Fruit fly (Drosophila melanogaster) whole organism, embryonic: ENCODE data around the gene arx.
A peak's percentile ranks its signal among the peaks of the same experiment; 100 is the strongest.

ENCODE experiments used
- B-H2 ChIP-seq: fragments of 200-800 bp; sonication (Bioruptor generic); optimal IDR thresholded peaks from 2 replicates; lab custom pipeline; 2018; ENCODE audit warnings: missing biosample characterization, mild to moderate bottlenecking, missing genetic modification characterization
- BtbVII ChIP-seq: fragments of 200-800 bp; sonication (Bioruptor generic); optimal IDR thresholded peaks from 3 replicates; lab custom pipeline; 2017; ENCODE audit warnings: missing biosample characterization, mild to moderate bottlenecking, missing genetic modification characterization
- CG11398 ChIP-seq: fragments of 200-800 bp; sonication (Bioruptor generic); optimal IDR thresholded peaks from 2 replicates; lab custom pipeline; 2016; ENCODE audit warnings: missing biosample characterization, missing genetic modification characterization
- CG11456 ChIP-seq: fragments of 200-800 bp; sonication (Bioruptor generic); IDR thresholded peaks from 3 replicates; pipeline ENCODE4 v1.3.6; 2022; ENCODE audit warnings: missing biosample characterization, missing genetic modification characterization
- CG11723 ChIP-seq: fragments of 200-800 bp; sonication (Bioruptor generic); optimal IDR thresholded peaks from 2 replicates; lab custom pipeline; 2017; ENCODE audit warnings: missing biosample characterization, mild to moderate bottlenecking, missing genetic modification characterization
- CG15601 ChIP-seq: fragments of 200-800 bp; sonication (Bioruptor generic); optimal IDR thresholded peaks from 3 replicates; lab custom pipeline; 2019; ENCODE audit warnings: missing biosample characterization, mild to moderate bottlenecking, missing genetic modification characterization, moderate library complexity
- CG17361 ChIP-seq: fragments of 200-800 bp; sonication (Bioruptor generic); IDR thresholded peaks from 3 replicates; pipeline ENCODE4 v1.3.6; 2022; ENCODE audit warnings: missing biosample characterization, missing genetic modification characterization
- CG18764 ChIP-seq: fragments of 200-800 bp; sonication (Bioruptor generic); optimal IDR thresholded peaks from 3 replicates; lab custom pipeline; 2016; ENCODE audit warnings: missing biosample characterization, missing genetic modification characterization
- CG33213 ChIP-seq: fragments of 200-800 bp; sonication (Bioruptor generic); optimal IDR thresholded peaks from 3 replicates; lab custom pipeline; 2016; ENCODE audit warnings: missing biosample characterization, missing genetic modification characterization
- CG4617 ChIP-seq: fragments of 200-800 bp; sonication (Bioruptor generic); optimal IDR thresholded peaks from 3 replicates; lab custom pipeline; 2016; ENCODE audit warnings: missing biosample characterization, missing genetic modification characterization, borderline replicate concordance
- CG4730 ChIP-seq: fragments of 200-800 bp; sonication (Bioruptor generic); IDR thresholded peaks from 2 replicates; pipeline ENCODE4 v1.3.6; 2022; ENCODE audit warnings: missing biosample characterization, missing genetic modification characterization
- CG5953 ChIP-seq: fragments of 200-800 bp; sonication (Bioruptor generic); IDR thresholded peaks from 2 replicates; pipeline ENCODE4 v1.3.6; 2022; ENCODE audit warnings: missing biosample characterization, missing genetic modification characterization
- CG6272 ChIP-seq: fragments of 200-800 bp; sonication (Bioruptor generic); IDR thresholded peaks from 2 replicates; pipeline ENCODE4 v1.3.6; 2022; ENCODE audit warnings: missing biosample characterization, missing genetic modification characterization
- CG6683 ChIP-seq: fragments of 200-800 bp; sonication (Bioruptor generic); optimal IDR thresholded peaks from 2 replicates; lab custom pipeline; 2017; ENCODE audit warnings: missing biosample characterization, mild to moderate bottlenecking, missing genetic modification characterization, missing genetic modification reagents
- CG7786 ChIP-seq: fragments of 200-800 bp; sonication (Bioruptor generic); optimal IDR thresholded peaks from 2 replicates; lab custom pipeline; 2016; ENCODE audit warnings: missing biosample characterization, missing genetic modification characterization
- CG8944 ChIP-seq: fragments of 200-800 bp; sonication (Bioruptor generic); optimal IDR thresholded peaks from 3 replicates; lab custom pipeline; 2016; ENCODE audit warnings: missing biosample characterization, missing genetic modification characterization
- Chrac-16 ChIP-seq: fragments of 200-800 bp; sonication (Bioruptor generic); optimal IDR thresholded peaks from 3 replicates; lab custom pipeline; 2016; ENCODE audit warnings: missing biosample characterization, missing genetic modification characterization
- Eip74EF ChIP-seq, 2 experiments: fragments of 200-800 bp in 1 of 2; fragments of >200 bp in 1 of 2; sonication (Bioruptor generic) in 1 of 2; optimal IDR thresholded peaks; 2 replicates each; lab custom pipeline; 2017 to 2019; ENCODE audit warnings: missing biosample characterization in 2 of 2, missing genetic modification characterization in 2 of 2, mild to moderate bottlenecking in 1 of 2, moderate library complexity in 1 of 2
- Ets97D ChIP-seq: fragments of 200-800 bp; sonication (Bioruptor generic); optimal IDR thresholded peaks from 3 replicates; lab custom pipeline; 2016; ENCODE audit warnings: missing biosample characterization, missing genetic modification characterization
- GATAe ChIP-seq: fragments of 200-800 bp; sonication (Bioruptor generic); conservative IDR thresholded peaks from 2 replicates; pipeline ENCODE4 v1.3.6; 2022; ENCODE audit warnings: missing biosample characterization, missing genetic modification characterization
- HLH3B ChIP-seq: fragments of 200-800 bp; sonication (Bioruptor generic); IDR thresholded peaks from 2 replicates; pipeline ENCODE4 v1.3.6; 2022; ENCODE audit warnings: missing biosample characterization, missing genetic modification characterization
- HLH4C ChIP-seq: fragments of 200-800 bp; sonication (Bioruptor generic); IDR thresholded peaks from 3 replicates; pipeline ENCODE4 v1.3.6; 2022; ENCODE audit warnings: missing biosample characterization, missing genetic modification characterization; ENCODE audit not compliant: partially characterized antibody
- Hr39 ChIP-seq: fragments of >200 bp; optimal IDR thresholded peaks from 2 replicates; lab custom pipeline; 2017
- Lhr ChIP-seq: fragments of 200-800 bp; sonication (Bioruptor generic); optimal IDR thresholded peaks from 3 replicates; lab custom pipeline; 2017; ENCODE audit warnings: mild to moderate bottlenecking, missing biosample characterization, missing genetic modification reagents, missing genetic modification characterization
- Lim3 ChIP-seq: fragments of 200-800 bp; sonication (Bioruptor generic); IDR thresholded peaks from 2 replicates; pipeline ENCODE4 v1.3.6; 2022; ENCODE audit warnings: missing biosample characterization, missing genetic modification characterization
- MBD-R2 ChIP-seq: fragments of 200-800 bp; sonication (Bioruptor generic); IDR thresholded peaks from 2 replicates; pipeline ENCODE4 v1.3.6; 2022; ENCODE audit warnings: missing biosample characterization, missing genetic modification characterization
- MTF-1 ChIP-seq: fragments of 200-800 bp; sonication (Bioruptor generic); optimal IDR thresholded peaks from 2 replicates; lab custom pipeline; 2018; ENCODE audit warnings: missing biosample characterization, mild to moderate bottlenecking, missing genetic modification characterization, borderline replicate concordance
- Mad ChIP-seq: fragments of 200-800 bp; sonication (Bioruptor generic); optimal IDR thresholded peaks from 2 replicates; lab custom pipeline; 2016; ENCODE audit warnings: missing biosample characterization, missing genetic modification characterization
- Mes4 ChIP-seq: fragments of 200-800 bp; sonication (Bioruptor generic); optimal IDR thresholded peaks from 2 replicates; lab custom pipeline; 2016; ENCODE audit warnings: missing biosample characterization, missing genetic modification characterization
- Neu2 ChIP-seq: fragments of 200-800 bp; sonication (Bioruptor generic); optimal IDR thresholded peaks from 3 replicates; lab custom pipeline; 2016; ENCODE audit warnings: missing biosample characterization, missing genetic modification characterization, borderline replicate concordance
- Spps ChIP-seq: fragments of 200-800 bp; sonication (Bioruptor generic); optimal IDR thresholded peaks from 2 replicates; lab custom pipeline; 2018; ENCODE audit warnings: missing biosample characterization, mild to moderate bottlenecking, missing genetic modification characterization
- Tbp ChIP-seq: fragments of >200 bp; optimal IDR thresholded peaks from 2 replicates; lab custom pipeline; 2018; ENCODE audit warnings: missing biosample characterization, missing genetic modification characterization
- ase ChIP-seq: fragments of 200-800 bp; sonication (Bioruptor generic); IDR thresholded peaks from 3 replicates; pipeline ENCODE4 v1.3.6; 2022; ENCODE audit warnings: missing biosample characterization, missing genetic modification characterization
- cg ChIP-seq: fragments of 200-800 bp; sonication (Bioruptor generic); optimal IDR thresholded peaks from 3 replicates; lab custom pipeline; 2019; ENCODE audit warnings: missing biosample characterization, mild to moderate bottlenecking, missing genetic modification characterization, moderate library complexity
- disco-r ChIP-seq: fragments of 200-800 bp; sonication (Bioruptor generic); optimal IDR thresholded peaks from 2 replicates; lab custom pipeline; 2016; ENCODE audit warnings: missing biosample characterization, missing genetic modification characterization
- exex ChIP-seq: fragments of 200-800 bp; sonication (Bioruptor generic); optimal IDR thresholded peaks from 4 replicates; lab custom pipeline; 2018; ENCODE audit warnings: missing biosample characterization, mild to moderate bottlenecking, missing genetic modification characterization, moderate library complexity
- eyg ChIP-seq: fragments of 200-800 bp; sonication (Bioruptor generic); optimal IDR thresholded peaks from 3 replicates; lab custom pipeline; 2016; ENCODE audit warnings: missing biosample characterization, missing genetic modification characterization
- fd64A ChIP-seq: fragments of 200-800 bp; sonication (Bioruptor generic); optimal IDR thresholded peaks from 3 replicates; lab custom pipeline; 2018; ENCODE audit warnings: missing biosample characterization, mild to moderate bottlenecking, missing genetic modification characterization
- fru ChIP-seq: fragments of >200 bp; optimal IDR thresholded peaks from 2 replicates; lab custom pipeline; 2017
- grau ChIP-seq: fragments of 200-800 bp; optimal IDR thresholded peaks from 3 replicates; lab custom pipeline; 2019; ENCODE audit warnings: missing biosample characterization, mild to moderate bottlenecking, missing genetic modification characterization, moderate library complexity
- jing ChIP-seq: fragments of 200-800 bp; sonication (Bioruptor generic); optimal IDR thresholded peaks from 2 replicates; lab custom pipeline; 2018; ENCODE audit warnings: missing biosample characterization, mild to moderate bottlenecking, missing genetic modification characterization
- klu ChIP-seq: fragments of 200-800 bp; sonication (Bioruptor generic); IDR thresholded peaks from 2 replicates; pipeline ENCODE4 v1.3.6; 2022; ENCODE audit warnings: missing biosample characterization, missing genetic modification characterization
- lilli ChIP-seq: fragments of 200-800 bp; sonication (Bioruptor generic); optimal IDR thresholded peaks from 3 replicates; lab custom pipeline; 2016; ENCODE audit warnings: missing biosample characterization, missing genetic modification characterization
- nom ChIP-seq: fragments of 200-800 bp; sonication (Bioruptor generic); optimal IDR thresholded peaks from 2 replicates; lab custom pipeline; 2017; ENCODE audit warnings: missing biosample characterization, missing genetic modification characterization, mild to moderate bottlenecking, moderate library complexity, missing genetic modification reagents
- p53 ChIP-seq: fragments of 200-800 bp; sonication (Bioruptor generic); optimal IDR thresholded peaks from 2 replicates; lab custom pipeline; 2016; ENCODE audit warnings: missing biosample characterization, missing genetic modification characterization
- peb ChIP-seq: fragments of 200-800 bp; sonication (Bioruptor generic); IDR thresholded peaks from 2 replicates; pipeline ENCODE4 v1.3.6; 2022; ENCODE audit warnings: missing biosample characterization, missing genetic modification characterization
- pita ChIP-seq: fragments of 200-800 bp; sonication (Bioruptor generic); optimal IDR thresholded peaks from 2 replicates; lab custom pipeline; 2017; ENCODE audit warnings: missing biosample characterization, mild to moderate bottlenecking, missing genetic modification characterization
- psq ChIP-seq: fragments of 200-800 bp; sonication (Bioruptor generic); optimal IDR thresholded peaks from 2 replicates; lab custom pipeline; 2017; ENCODE audit warnings: missing biosample characterization, missing genetic modification characterization
- slou ChIP-seq: fragments of 200-800 bp; sonication (Bioruptor generic); optimal IDR thresholded peaks from 3 replicates; lab custom pipeline; 2016; ENCODE audit warnings: missing biosample characterization, missing genetic modification characterization
- stwl ChIP-seq: fragments of 200-800 bp; sonication (Bioruptor generic); optimal IDR thresholded peaks from 3 replicates; lab custom pipeline; 2018; ENCODE audit warnings: missing biosample characterization, mild to moderate bottlenecking, missing genetic modification characterization, moderate library complexity
- tap ChIP-seq: fragments of 200-800 bp; optimal IDR thresholded peaks from 3 replicates; lab custom pipeline; 2019; ENCODE audit warnings: missing biosample characterization, mild to moderate bottlenecking, missing genetic modification characterization, moderate library complexity
- usp ChIP-seq: fragments of >200 bp; optimal IDR thresholded peaks from 2 replicates; lab custom pipeline; 2017; ENCODE audit warnings: missing biosample characterization, missing genetic modification characterization
- zfh1 ChIP-seq: fragments of 200-800 bp; sonication (Bioruptor generic); IDR thresholded peaks from 3 replicates; pipeline ENCODE4 v1.3.6; 2022; ENCODE audit warnings: missing biosample characterization, missing genetic modification characterization

arx gene

DNA sequence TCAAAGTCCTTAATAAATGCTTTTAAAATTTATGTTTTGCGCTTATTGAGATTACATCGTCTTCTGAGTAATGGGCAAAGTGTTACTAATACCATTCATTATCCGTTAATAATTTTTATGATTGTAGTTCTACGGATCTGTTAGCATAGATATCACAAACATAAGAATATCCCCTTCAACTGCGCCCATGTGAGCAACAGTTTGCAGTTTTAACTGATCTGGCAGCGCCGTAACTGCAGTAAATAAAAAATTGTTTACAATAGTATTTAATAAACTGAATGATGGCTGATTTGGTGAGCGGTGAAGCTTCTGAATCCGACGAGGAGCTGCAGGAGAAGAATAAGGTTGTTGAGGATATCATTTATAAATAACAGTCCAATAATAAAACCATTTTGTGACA, 31.3 kb downstream of the arx start, which contains the start of gene Blos3 (continued):
- TF ChIP-seq stwl (peak; percentile 72), Mes4 (GFP tag; lab: Kevin White, UChicago) (no peak), CG11398 (no peak), CG18764 (GFP tag; lab: Kevin White, UChicago) (peak; percentile 19), CG6683 (no peak), grau (peak; percentile 47), B-H2 (GFP tag; lab: Kevin White, UChicago) (no peak), Lim3 (GFP tag; lab: Robert Waterston, UW) (no peak), GATAe (GFP tag; lab: Robert Waterston, UW) (no peak), Spps (tag; lab: Kevin White, UChicago) (no peak), fru (lab: Kevin White, UChicago) (no peak), pita (GFP tag; lab: Kevin White, UChicago) (no peak), Neu2 (GFP tag; lab: Kevin White, UChicago) (no peak), disco-r (GFP tag; lab: Kevin White, UChicago) (no peak), Tbp (GFP tag; lab: Kevin White, UChicago) (no peak), cg (GFP tag; lab: Kevin White, UChicago) (no peak), exex (tag; lab: Kevin White, UChicago) (no peak), Ets97D (GFP tag; lab: Kevin White, UChicago) (peak; percentile 14), HLH3B (GFP tag; lab: Robert Waterston, UW) (peak; percentile 35), CG17361 (0 out of 3 replicates have a peak, but pooled peaks have one; percentile 21), p53 (GFP tag; lab: Kevin White, UChicago) (peak; percentile 4), Hr39 (lab: Kevin White, UChicago) (no peak), peb (GFP tag; lab: Robert Waterston, UW) (no peak), CG4617 (GFP tag; lab: Kevin White, UChicago) (peak; percentile 46), slou (GFP tag; lab: Kevin White, UChicago) (no peak), Lhr (no peak), MTF-1 (GFP tag; lab: Kevin White, UChicago) (peak; percentile 11), fd64A (no peak), CG5953 (GFP tag; lab: Robert Waterston, UW) (no peak), CG8944 (GFP tag; lab: Kevin White, UChicago) (peak; percentile 29), CG4730 (no peak), CG11723 (GFP tag; lab: Kevin White, UChicago) (peak; percentile 20), usp (GFP tag; lab: Kevin White, UChicago) (no peak), BtbVII (GFP tag; lab: Kevin White, UChicago) (no peak), CG33213 (peak; percentile 57), nom (GFP tag; lab: Kevin White, UChicago) (no peak), HLH4C (GFP tag; lab: Robert Waterston, UW) (no peak), CG6272 (GFP tag; lab: Robert Waterston, UW) (no peak), CG11456 (GFP tag; lab: Robert Waterston, UW) (no peak), jing (no peak), ase (no peak), lilli (GFP tag; lab: Kevin White, UChicago) (peak; percentile 70), MBD-R2 (peak; percentile 61), Eip74EF (GFP tag; optimal IDR thresholded peaks at IDR 0.05; lab: Kevin White, UChicago) (no peak), CG15601 (tag; lab: Kevin White, UChicago) (peak; percentile 6), zfh1 (0 out of 3 replicates have a peak, but pooled peaks have one; percentile 34), psq (no peak), eyg (GFP tag; lab: Kevin White, UChicago) (peak; percentile 21), tap (no peak), Mad (GFP tag; lab: Kevin White, UChicago) (no peak), CG7786 (GFP tag; lab: Kevin White, UChicago) (peak; percentile 31), Chrac-16 (GFP tag; lab: Kevin White, UChicago) (peak; percentile 49), klu (no peak)
